Fruit fly (Drosophila melanogaster) whole organism, prepupa: ENCODE data around the gene Fur2.
A peak's percentile ranks its signal among the peaks of the same experiment; 100 is the strongest.

ENCODE experiments used
- Blimp-1 ChIP-seq: fragments of 200-800 bp; sonication (Bioruptor generic); optimal IDR thresholded peaks from 3 replicates; lab custom pipeline; 2017; ENCODE audit warnings: missing biosample characterization, missing genetic modification characterization, mild to moderate bottlenecking, moderate library complexity, missing genetic modification reagents
- CG11294 ChIP-seq: fragments of 200-800 bp; sonication (Bioruptor generic); IDR thresholded peaks from 2 replicates; pipeline ENCODE4 v1.3.6; 2022; ENCODE audit warnings: missing biosample characterization, missing genetic modification characterization
- CG11762 ChIP-seq: fragments of 200-800 bp; sonication (Bioruptor generic); optimal IDR thresholded peaks from 3 replicates; lab custom pipeline; 2016; ENCODE audit warnings: missing biosample characterization, missing genetic modification characterization; ENCODE audit not compliant: insufficient read depth
- CG11902 ChIP-seq: fragments of 200-800 bp; sonication (Bioruptor generic); optimal IDR thresholded peaks from 3 replicates; lab custom pipeline; 2016; ENCODE audit warnings: missing biosample characterization, missing genetic modification characterization
- CG1621 ChIP-seq: fragments of 200-800 bp; sonication (Bioruptor generic); optimal IDR thresholded peaks from 3 replicates; lab custom pipeline; 2018; ENCODE audit warnings: missing biosample characterization, mild to moderate bottlenecking, missing genetic modification characterization
- CG16779 ChIP-seq: fragments of 200-800 bp; sonication (Bioruptor generic); optimal IDR thresholded peaks from 3 replicates; lab custom pipeline; 2017; ENCODE audit warnings: missing biosample characterization, mild to moderate bottlenecking, missing genetic modification characterization
- CG3032 ChIP-seq: fragments of 200-800 bp; optimal IDR thresholded peaks from 2 replicates; lab custom pipeline; 2019; ENCODE audit warnings: missing biosample characterization, mild to moderate bottlenecking, missing genetic modification characterization, moderate library complexity
- CG31627 ChIP-seq: fragments of 200-800 bp; sonication (Bioruptor generic); optimal IDR thresholded peaks from 3 replicates; lab custom pipeline; 2016; ENCODE audit warnings: missing biosample characterization, missing genetic modification characterization
- CG32006 ChIP-seq: fragments of 200-800 bp; sonication (Bioruptor generic); optimal IDR thresholded peaks from 3 replicates; lab custom pipeline; 2017; ENCODE audit warnings: missing biosample characterization, mild to moderate bottlenecking, missing genetic modification characterization
- CG3919 ChIP-seq: fragments of 200-800 bp; sonication (Bioruptor generic); optimal IDR thresholded peaks from 3 replicates; lab custom pipeline; 2016; ENCODE audit warnings: missing biosample characterization, missing genetic modification characterization
- CG4318 ChIP-seq: fragments of 200-800 bp; sonication (Bioruptor generic); optimal IDR thresholded peaks from 3 replicates; lab custom pipeline; 2017; ENCODE audit warnings: missing biosample characterization, mild to moderate bottlenecking, missing genetic modification characterization
- CG6163 ChIP-seq: fragments of 200-800 bp; sonication (Bioruptor generic); IDR thresholded peaks from 3 replicates; pipeline ENCODE4 v1.3.6; 2022; ENCODE audit warnings: missing biosample characterization, missing genetic modification characterization
- CG6276 ChIP-seq: fragments of 200-800 bp; sonication (Bioruptor generic); optimal IDR thresholded peaks from 2 replicates; lab custom pipeline; 2017; ENCODE audit warnings: missing biosample characterization, mild to moderate bottlenecking, missing genetic modification characterization
- CG6792 ChIP-seq: fragments of 200-800 bp; sonication (Bioruptor generic); optimal IDR thresholded peaks from 3 replicates; lab custom pipeline; 2016; ENCODE audit warnings: missing biosample characterization, missing genetic modification characterization
- CG6808 ChIP-seq: fragments of 200-800 bp; sonication (Bioruptor generic); optimal IDR thresholded peaks from 3 replicates; lab custom pipeline; 2017; ENCODE audit warnings: missing biosample characterization, missing genetic modification characterization, mild to moderate bottlenecking, moderate library complexity, missing genetic modification reagents
- CG6854 ChIP-seq: fragments of 200-800 bp; sonication (Bioruptor generic); optimal IDR thresholded peaks from 2 replicates; lab custom pipeline; 2017; ENCODE audit warnings: missing biosample characterization, mild to moderate bottlenecking, missing genetic modification characterization
- CG7368 ChIP-seq: fragments of 200-800 bp; sonication (Bioruptor generic); optimal IDR thresholded peaks from 3 replicates; lab custom pipeline; 2016; ENCODE audit warnings: missing biosample characterization, missing genetic modification characterization
- CG8319 ChIP-seq: fragments of 200-800 bp; sonication (Bioruptor generic); optimal IDR thresholded peaks from 3 replicates; lab custom pipeline; 2016; ENCODE audit warnings: missing biosample characterization, missing genetic modification characterization
- CG8632 ChIP-seq: fragments of 200-800 bp; sonication (Bioruptor generic); optimal IDR thresholded peaks from 3 replicates; lab custom pipeline; 2016; ENCODE audit warnings: missing biosample characterization, missing genetic modification characterization
- CG9139 ChIP-seq: fragments of 200-800 bp; sonication (Bioruptor generic); optimal IDR thresholded peaks from 3 replicates; lab custom pipeline; 2017; ENCODE audit warnings: missing biosample characterization, mild to moderate bottlenecking, missing genetic modification characterization
- Eip75B ChIP-seq: fragments of 200-800 bp; sonication (Bioruptor generic); optimal IDR thresholded peaks from 3 replicates; lab custom pipeline; 2016; ENCODE audit warnings: missing biosample characterization, missing genetic modification characterization
- Eip78C ChIP-seq: fragments of 200-800 bp; sonication (Bioruptor generic); peaks from one replicate; lab custom pipeline; 2016; ENCODE audit warnings: missing biosample characterization, missing genetic modification characterization
- Ets21C ChIP-seq: fragments of 200-800 bp; sonication (Bioruptor generic); optimal IDR thresholded peaks from 3 replicates; lab custom pipeline; 2016; ENCODE audit warnings: missing biosample characterization, missing genetic modification characterization
- Gug ChIP-seq: fragments of 200-800 bp; sonication (Bioruptor generic); IDR thresholded peaks from 2 replicates; pipeline ENCODE4 v1.3.6; 2022; ENCODE audit warnings: missing biosample characterization, missing genetic modification characterization
- Met ChIP-seq: fragments of 200-800 bp; sonication (Bioruptor generic); optimal IDR thresholded peaks from 3 replicates; lab custom pipeline; 2016; ENCODE audit warnings: missing biosample characterization, missing genetic modification characterization
- OdsH ChIP-seq: fragments of 200-800 bp; sonication (Bioruptor generic); optimal IDR thresholded peaks from 3 replicates; lab custom pipeline; 2016; ENCODE audit warnings: missing biosample characterization, missing genetic modification characterization
- Smox ChIP-seq: fragments of 200-800 bp; sonication (Bioruptor generic); optimal IDR thresholded peaks from 3 replicates; lab custom pipeline; 2016; ENCODE audit warnings: missing biosample characterization, missing genetic modification characterization
- Sox14 ChIP-seq: fragments of 200-800 bp; sonication (Bioruptor generic); optimal IDR thresholded peaks from 3 replicates; lab custom pipeline; 2016; ENCODE audit warnings: missing biosample characterization, missing genetic modification characterization
- Sox15 ChIP-seq: fragments of 200-800 bp; sonication (Bioruptor generic); optimal IDR thresholded peaks from 3 replicates; lab custom pipeline; 2016; ENCODE audit warnings: missing biosample characterization, missing genetic modification characterization
- acj6 ChIP-seq: fragments of 200-800 bp; sonication (Bioruptor generic); optimal IDR thresholded peaks from 3 replicates; lab custom pipeline; 2016; ENCODE audit warnings: missing biosample characterization, missing genetic modification characterization
- cyc ChIP-seq: fragments of 200-800 bp; sonication (Bioruptor generic); optimal IDR thresholded peaks from 3 replicates; lab custom pipeline; 2016; ENCODE audit warnings: missing biosample characterization, missing genetic modification characterization
- dac ChIP-seq: fragments of 200-800 bp; sonication (Bioruptor generic); optimal IDR thresholded peaks from 2 replicates; lab custom pipeline; 2017; ENCODE audit warnings: missing biosample characterization, mild to moderate bottlenecking, missing genetic modification characterization
- eg ChIP-seq: fragments of 200-800 bp; sonication (Bioruptor generic); IDR thresholded peaks from 3 replicates; pipeline ENCODE4 v1.3.6; 2022; ENCODE audit warnings: missing biosample characterization, missing genetic modification characterization
- esn ChIP-seq: fragments of 200-800 bp; sonication (Bioruptor generic); optimal IDR thresholded peaks from 2 replicates; lab custom pipeline; 2016; ENCODE audit warnings: missing biosample characterization, mild to moderate bottlenecking, missing genetic modification characterization, moderate library complexity
- fd59A ChIP-seq: fragments of 200-800 bp; sonication (Bioruptor generic); optimal IDR thresholded peaks from 2 replicates; lab custom pipeline; 2017; ENCODE audit warnings: missing biosample characterization, mild to moderate bottlenecking, missing genetic modification characterization, missing genetic modification reagents
- fd85E ChIP-seq: fragments of 200-800 bp; sonication (Bioruptor generic); optimal IDR thresholded peaks from 3 replicates; lab custom pipeline; 2016; ENCODE audit warnings: missing biosample characterization, missing genetic modification characterization
- fkh ChIP-seq: fragments of 200-800 bp; sonication (Bioruptor generic); optimal IDR thresholded peaks from 3 replicates; lab custom pipeline; 2017; ENCODE audit warnings: missing biosample characterization, mild to moderate bottlenecking, missing genetic modification characterization, moderate library complexity
- net ChIP-seq: fragments of 200-800 bp; sonication (Bioruptor generic); optimal IDR thresholded peaks from 3 replicates; lab custom pipeline; 2016; ENCODE audit warnings: missing biosample characterization, missing genetic modification characterization
- pdm3 ChIP-seq: fragments of 200-800 bp; sonication (Bioruptor generic); optimal IDR thresholded peaks from 3 replicates; lab custom pipeline; 2016; ENCODE audit warnings: missing biosample characterization, missing genetic modification characterization
- salr ChIP-seq, 2 experiments: fragments of 200-800 bp; sonication (Bioruptor generic); optimal IDR thresholded peaks; 3 replicates each; lab custom pipeline; 2016 to 2018; ENCODE audit warnings: missing biosample characterization in 2 of 2, missing genetic modification characterization in 2 of 2, mild to moderate bottlenecking in 1 of 2
- spab ChIP-seq: fragments of 200-800 bp; sonication (Bioruptor generic); optimal IDR thresholded peaks from 2 replicates; lab custom pipeline; 2017; ENCODE audit warnings: missing biosample characterization, mild to moderate bottlenecking, missing genetic modification characterization, missing genetic modification reagents
- ss ChIP-seq, 2 experiments: fragments of 200-800 bp; sonication (Bioruptor generic); optimal IDR thresholded peaks; 2 replicates in 1 of 2; 3 replicates in 1 of 2; lab custom pipeline; 2017 to 2018; ENCODE audit warnings: mild to moderate bottlenecking in 2 of 2, missing biosample characterization in 2 of 2, missing genetic modification characterization in 2 of 2, moderate library complexity in 1 of 2
- svp ChIP-seq: fragments of 200-800 bp; sonication (Bioruptor generic); peaks from one replicate; lab custom pipeline; 2016; ENCODE audit warnings: missing biosample characterization, missing genetic modification characterization
- topi ChIP-seq: fragments of 200-800 bp; sonication (Bioruptor generic); optimal IDR thresholded peaks from 3 replicates; lab custom pipeline; 2016; ENCODE audit warnings: missing biosample characterization, missing genetic modification characterization

Fur2 gene

dm6 chrX:16330659-16331058, 42.2 kb upstream of the Fur2 start, which contains the start of gene CG9919:
Gene CG9919, minus strand, starts transcription at chrX:16330759.
- no peak for TF ChIP-seq CG6163
- TF ChIP-seq acj6 (GFP tag; lab: Kevin White, UChicago): no peak
- no peak for TF ChIP-seq CG11902
- no peak for TF ChIP-seq svp (GFP tag; lab: Kevin White, UChicago)
- no peak for TF ChIP-seq cyc (GFP tag; lab: Kevin White, UChicago)
- TF ChIP-seq salr (GFP tag; optimal IDR thresholded peaks at IDR 0.05; lab: Kevin White, UChicago): no peak
- no peak for TF ChIP-seq Eip78C (GFP tag; lab: Kevin White, UChicago)
- no peak for TF ChIP-seq CG6808 (GFP tag; lab: Kevin White, UChicago)
- TF ChIP-seq CG31627: no peak
- no peak for TF ChIP-seq Sox15 (GFP tag; lab: Kevin White, UChicago)
- TF ChIP-seq spab: no peak
- no peak for TF ChIP-seq Met (GFP tag; lab: Kevin White, UChicago)
- no peak for TF ChIP-seq Gug
- no peak for TF ChIP-seq ss (GFP tag; optimal IDR thresholded peaks at IDR 0.05; lab: Kevin White, UChicago)
- TF ChIP-seq CG9139: no peak
- TF ChIP-seq, all 60 proteins: peak for 0

- peak; percentile 90 for TF ChIP-seq fkh (GFP tag; lab: Kevin White, UChicago)
- TF ChIP-seq CG6276 (GFP tag; lab: Kevin White, UChicago): no peak
- TF ChIP-seq Eip75B (GFP tag; lab: Kevin White, UChicago): no peak
- peak; percentile 59 for TF ChIP-seq Eip78C (GFP tag; lab: Kevin White, UChicago)
Observed at dm6 chrX:16331562-16332233, 41.2 kb upstream of the Fur2 start.

dm6 chrX:16332615-16333288, 40.1 kb upstream of the Fur2 start:
- TF ChIP-seq topi (peak; percentile 98), eg (GFP tag; lab: Robert Waterston, UW) (peak; percentile 94), esn (GFP tag; lab: Kevin White, UChicago) (peak; percentile 98), dac (GFP tag; lab: Kevin White, UChicago) (peak; percentile 97), Gug (peak; percentile 92), CG7368 (GFP tag; lab: Kevin White, UChicago) (peak; percentile 93), Ets21C (GFP tag; lab: Kevin White, UChicago) (peak; percentile 92), svp (GFP tag; lab: Kevin White, UChicago) (peak; percentile 98), fd85E (peak; percentile 81), CG6163 (peak; percentile 91), CG3919 (GFP tag; lab: Kevin White, UChicago) (peak; percentile 93), Smox (GFP tag; lab: Kevin White, UChicago) (peak; percentile 96), Sox15 (GFP tag; lab: Kevin White, UChicago) (peak; percentile 92), CG4318 (GFP tag; lab: Kevin White, UChicago) (peak; percentile 95), fd59A (GFP tag; lab: Kevin White, UChicago) (peak; percentile 97), CG6854 (GFP tag; lab: Kevin White, UChicago) (peak; percentile 94), pdm3 (peak; percentile 97), salr (GFP tag; optimal IDR thresholded peaks at IDR 0.05; lab: Kevin White, UChicago) (peak; percentile 91 to 94), Met (GFP tag; lab: Kevin White, UChicago) (peak; percentile 97), net (GFP tag; lab: Kevin White, UChicago) (peak; percentile 95), Eip75B (GFP tag; lab: Kevin White, UChicago) (peak; percentile 97), CG6792 (peak; percentile 94), Sox14 (GFP tag; lab: Kevin White, UChicago) (peak; percentile 98), CG8632 (GFP tag; lab: Kevin White, UChicago) (peak; percentile 95), CG3032 (tag; lab: Kevin White, UChicago) (peak; percentile 97), CG11762 (GFP tag; lab: Kevin White, UChicago) (peak; percentile 90), CG11294 (GFP tag; lab: Robert Waterston, UW) (peak; percentile 92), OdsH (GFP tag; lab: Kevin White, UChicago) (peak; percentile 95), Eip78C (GFP tag; lab: Kevin White, UChicago) (peak; percentile 99), CG8319 (peak; percentile 90), acj6 (GFP tag; lab: Kevin White, UChicago) (peak; percentile 94), CG16779 (tag; lab: Kevin White, UChicago) (peak; percentile 95), CG1621 (tag; lab: Kevin White, UChicago) (peak; percentile 95), CG11902 (peak; percentile 87), CG31627 (peak; percentile 96), Blimp-1 (GFP tag; lab: Kevin White, UChicago) (peak; percentile 91), CG32006 (peak; percentile 98)
